Fruit fly (Drosophila melanogaster): Measurements from ENCODE around the gene CG34134.
A peak's percentile ranks its signal among the peaks of the same experiment; 100 is the strongest.

Gene CG34134

DNA sequence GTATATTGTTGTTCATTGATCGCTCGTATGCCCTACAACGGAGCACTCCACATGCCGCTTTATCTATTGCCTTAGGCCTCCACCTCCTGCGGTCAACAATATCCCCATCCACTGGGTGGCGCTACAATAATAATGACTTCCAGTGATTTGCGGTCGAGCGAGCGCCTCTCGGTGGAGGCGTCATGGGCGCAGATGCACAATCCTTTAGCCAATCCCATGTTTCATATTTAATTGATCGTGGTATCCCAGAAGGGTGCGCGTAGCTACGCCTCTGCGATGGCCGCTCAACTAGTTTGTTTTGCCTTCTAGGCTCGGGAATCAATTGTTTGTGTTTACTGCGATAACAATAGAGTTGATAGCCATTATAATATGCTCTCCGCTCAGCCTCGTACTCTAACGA is 38.6 kb upstream of the CG34134 start (continued):
- no peak for TF ChIP-seq vri (GFP tag; optimal IDR thresholded peaks at IDR 0.05)
- no peak for TF ChIP-seq net (GFP tag; optimal IDR thresholded peaks at IDR 0.05)
- peak; percentile 68 for TF ChIP-seq CG15336 (GFP tag; IDR thresholded peaks at IDR 0.05)
- peak; percentile 47 for TF ChIP-seq fkh (GFP tag; optimal IDR thresholded peaks at IDR 0.05)
- TF ChIP-seq Eip93F (GFP tag; optimal IDR thresholded peaks at IDR 0.05) = no peak
- TF ChIP-seq CG9139 (GFP tag; optimal IDR thresholded peaks at IDR 0.05) = no peak
- no peak for TF ChIP-seq Lpt (GFP tag; optimal IDR thresholded peaks at IDR 0.05)
- TF ChIP-seq dac (GFP tag; optimal IDR thresholded peaks at IDR 0.05) = peak; percentile 35
- no peak for TF ChIP-seq Eip78C (GFP tag)
- no peak for TF ChIP-seq Met (GFP tag; optimal IDR thresholded peaks at IDR 0.05)
- TF ChIP-seq lz (GFP tag; optimal IDR thresholded peaks at IDR 0.05) = no peak
- no peak for TF ChIP-seq OdsH (GFP tag; optimal IDR thresholded peaks at IDR 0.05)
- TF ChIP-seq CG6276 (GFP tag; optimal IDR thresholded peaks at IDR 0.05) = no peak
- peak; percentile 63 for TF ChIP-seq CG11294 (GFP tag; IDR thresholded peaks at IDR 0.05)
- peak; percentile 2 for TF ChIP-seq dsx (GFP tag; optimal IDR thresholded peaks at IDR 0.05; ENCODE audit: poor library complexity, severe bottlenecking)
- no peak for TF ChIP-seq Sox15 (GFP tag; optimal IDR thresholded peaks at IDR 0.05)
- no peak for TF ChIP-seq fd85E (GFP tag; optimal IDR thresholded peaks at IDR 0.05)
- no peak for TF ChIP-seq CG10631 (GFP tag; optimal IDR thresholded peaks at IDR 0.05)
- peak; percentile 26 for TF ChIP-seq CG16779 (tag; optimal IDR thresholded peaks at IDR 0.05)
- TF ChIP-seq achi (GFP tag; optimal IDR thresholded peaks at IDR 0.05) = no peak
- no peak for TF ChIP-seq CG11902 (GFP tag; optimal IDR thresholded peaks at IDR 0.05)
- no peak for TF ChIP-seq CG1621 (tag; optimal IDR thresholded peaks at IDR 0.05)
- no peak for TF ChIP-seq Sox102F (GFP tag; optimal IDR thresholded peaks at IDR 0.05)
- TF ChIP-seq CG6808 (GFP tag; optimal IDR thresholded peaks at IDR 0.05) = no peak
- TF ChIP-seq eg (GFP tag; IDR thresholded peaks at IDR 0.05) = peak; percentile 78
- TF ChIP-seq Ets96B (tag; optimal IDR thresholded peaks at IDR 0.05) = no peak
- no peak for TF ChIP-seq svp (GFP tag)

DNA sequence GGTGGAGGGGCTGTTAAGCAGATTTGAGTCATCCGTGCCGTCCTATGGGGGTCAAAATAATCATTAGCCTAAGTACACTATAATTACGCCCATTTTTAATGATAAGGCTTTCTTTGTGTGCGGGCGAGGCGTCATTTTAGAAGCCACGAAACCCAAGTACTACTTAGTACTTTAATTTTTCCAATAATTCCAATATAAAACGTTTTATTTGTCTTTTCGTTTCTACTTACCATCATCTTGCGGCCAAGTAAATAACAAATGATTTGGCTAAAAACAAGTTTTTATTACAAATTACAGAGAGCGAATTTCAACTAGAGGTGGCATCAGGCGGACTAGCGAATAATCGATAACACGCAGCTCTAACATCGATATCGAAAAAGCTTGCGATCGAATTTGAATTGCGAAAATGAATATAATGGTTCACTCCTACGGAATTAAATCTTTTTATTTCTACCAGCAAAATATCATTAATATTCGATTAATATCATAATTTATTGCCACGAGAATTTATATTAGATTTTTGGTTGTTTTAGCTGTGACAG is 29.9 kb upstream of the CG34134 start, which contains the start of gene Snx6:
Snx6 (minus strand) TSS at position 349 of the 542 bp plus-strand sequence.
- TF ChIP-seq CG3919 (GFP tag; optimal IDR thresholded peaks at IDR 0.05) = no peak
- no peak for TF ChIP-seq svp (GFP tag)
- no peak for TF ChIP-seq CG4318 (GFP tag; optimal IDR thresholded peaks at IDR 0.05)
- TF ChIP-seq CG31627 (GFP tag; optimal IDR thresholded peaks at IDR 0.05) = no peak
- TF ChIP-seq net (GFP tag; optimal IDR thresholded peaks at IDR 0.05) = no peak
- TF ChIP-seq fd59A (GFP tag; optimal IDR thresholded peaks at IDR 0.05) = no peak
- TF ChIP-seq CG8632 (GFP tag; optimal IDR thresholded peaks at IDR 0.05) = no peak
- TF ChIP-seq esn (GFP tag; optimal IDR thresholded peaks at IDR 0.05) = peak; percentile 16
- TF ChIP-seq Eip75B (GFP tag; optimal IDR thresholded peaks at IDR 0.05) = no peak
- no peak for TF ChIP-seq CG32006 (GFP tag; optimal IDR thresholded peaks at IDR 0.05)
- no peak for TF ChIP-seq CG6808 (GFP tag; optimal IDR thresholded peaks at IDR 0.05)
- TF ChIP-seq achi (GFP tag; optimal IDR thresholded peaks at IDR 0.05) = no peak
- TF ChIP-seq Gug (GFP tag; IDR thresholded peaks at IDR 0.05) = no peak
- TF ChIP-seq acj6 (GFP tag; optimal IDR thresholded peaks at IDR 0.05) = no peak
- TF ChIP-seq CG11762 (GFP tag; optimal IDR thresholded peaks at IDR 0.05; ENCODE audit: insufficient read depth) = no peak
- TF ChIP-seq Hr4 (GFP tag; optimal IDR thresholded peaks at IDR 0.05) = no peak
- TF ChIP-seq Sox14 (GFP tag; optimal IDR thresholded peaks at IDR 0.05) = peak; percentile 58

DNA sequence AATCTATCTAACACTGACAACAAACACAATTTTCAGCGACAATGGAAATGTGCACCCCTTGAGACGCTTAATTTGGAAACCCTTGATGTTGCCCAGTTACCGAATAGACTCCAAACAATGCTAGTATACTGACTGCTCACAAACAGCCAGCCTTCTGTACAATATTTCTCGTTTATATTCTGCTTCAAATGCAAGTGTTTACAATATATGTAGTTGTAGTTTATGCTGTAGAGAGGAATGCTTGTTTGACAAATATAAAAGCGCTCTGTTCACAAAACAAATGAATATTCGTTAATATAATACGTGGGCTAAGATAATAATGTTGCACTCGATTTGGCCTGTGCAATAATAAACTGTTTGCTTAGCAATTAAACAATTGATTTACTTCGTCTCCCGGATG is 27.3 kb upstream of the CG34134 start, which contains the start of gene CG8292:
CG8292 (minus strand) TSS at position 101 of the 400 bp plus-strand sequence.
- TF ChIP-seq dsx (GFP tag; optimal IDR thresholded peaks at IDR 0.05; ENCODE audit: poor library complexity, severe bottlenecking) (no peak), Sox14 (GFP tag; optimal IDR thresholded peaks at IDR 0.05) (no peak), Eip78C (GFP tag) (no peak), topi (GFP tag; optimal IDR thresholded peaks at IDR 0.05) (no peak), Eip93F (GFP tag; optimal IDR thresholded peaks at IDR 0.05) (no peak), Hr38 (GFP tag; optimal IDR thresholded peaks at IDR 0.05) (no peak), CG4318 (GFP tag; optimal IDR thresholded peaks at IDR 0.05) (no peak), Sox15 (GFP tag; optimal IDR thresholded peaks at IDR 0.05) (no peak), CG8319 (GFP tag; optimal IDR thresholded peaks at IDR 0.05) (no peak), Met (GFP tag; optimal IDR thresholded peaks at IDR 0.05) (no peak), pdm3 (GFP tag; optimal IDR thresholded peaks at IDR 0.05) (no peak), CG11294 (GFP tag; IDR thresholded peaks at IDR 0.05) (no peak), acj6 (GFP tag; optimal IDR thresholded peaks at IDR 0.05) (no peak), CG34406 (GFP tag; optimal IDR thresholded peaks at IDR 0.05) (no peak), fkh (GFP tag; optimal IDR thresholded peaks at IDR 0.05) (no peak), CG31627 (GFP tag; optimal IDR thresholded peaks at IDR 0.05) (no peak)

All from whole organism, prepupa.